Worm (Caenorhabditis elegans) whole organism, L1 larva: ENCODE results near the gene R04E5.7.

Experiments used
- Y116A8C.19 ChIP-seq: sonication (generic microtip); optimal IDR thresholded peaks from 2 replicates; lab custom pipeline; 2016; ENCODE audit warnings: missing compliant biosample characterization, missing genetic modification characterization, borderline replicate concordance
- lin-13 ChIP-seq: fragments of 150-350 bp; optimal IDR thresholded peaks from 2 replicates; lab custom pipeline; 2014; ENCODE audit warnings: missing biosample characterization, missing genetic modification reagents, missing genetic modification characterization
- lsy-2 ChIP-seq, 2 experiments: fragments of 150-350 bp; optimal IDR thresholded peaks; 2 replicates each; lab custom pipeline; 2014; ENCODE audit warnings: missing biosample characterization in 2 of 2, missing genetic modification characterization in 2 of 2
- nhr-237 ChIP-seq: fragments of 150-350 bp; optimal IDR thresholded peaks from 2 replicates; lab custom pipeline; 2014; ENCODE audit warnings: missing biosample characterization, missing genetic modification characterization
- nhr-28 ChIP-seq: fragments of 150-350 bp; optimal IDR thresholded peaks from 2 replicates; lab custom pipeline; 2014; ENCODE audit warnings: missing biosample characterization, missing genetic modification characterization
- rnt-1 ChIP-seq: sonication (generic microtip); optimal IDR thresholded peaks from 2 replicates; lab custom pipeline; 2016; ENCODE audit warnings: mild to moderate bottlenecking, missing genetic modification characterization, moderate library complexity, missing compliant biosample characterization
- unc-62 ChIP-seq: fragments of 150-350 bp; optimal IDR thresholded peaks from 2 replicates; lab custom pipeline; 2014; ENCODE audit warnings: missing biosample characterization, missing genetic modification reagents, missing genetic modification characterization
- vab-15 ChIP-seq: sonication (generic microtip); optimal IDR thresholded peaks from 2 replicates; lab custom pipeline; 2017; ENCODE audit warnings: missing genotype, mild to moderate bottlenecking, missing genetic modification characterization, missing compliant biosample characterization

DNA sequence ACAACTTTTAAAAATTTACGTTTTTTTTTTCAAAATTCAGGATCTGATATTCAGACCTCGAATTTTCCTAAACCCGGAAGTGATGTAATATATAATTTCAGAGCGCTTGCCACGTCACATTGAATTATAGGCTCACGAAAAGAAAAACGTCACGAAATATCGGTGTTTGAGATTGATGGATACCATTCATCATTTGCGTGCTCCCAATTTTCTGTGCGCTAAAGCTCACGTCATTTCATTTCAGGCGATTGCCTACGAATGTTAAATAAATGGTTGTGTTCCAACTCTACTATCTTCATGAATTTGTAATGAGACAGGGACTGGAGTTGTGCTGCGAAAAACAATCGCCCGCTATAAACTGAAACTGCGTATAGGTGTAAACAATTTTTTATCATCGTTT lies 11.7 kb upstream of the R04E5.7 start:
- no peak for TF ChIP-seq nhr-28 (tag; lab: Kevin White, UChicago)
- TF ChIP-seq vab-15 (tag; lab: Kevin White, UChicago) = no peak
- no peak for TF ChIP-seq nhr-237 (tag; lab: Kevin White, UChicago)
- TF ChIP-seq unc-62 = no peak
- no peak for TF ChIP-seq lsy-2 (tag; optimal IDR thresholded peaks at IDR 0.05; lab: Kevin White, UChicago)
- TF ChIP-seq rnt-1 (tag; lab: Kevin White, UChicago) = no peak
- no peak for TF ChIP-seq lin-13 (GFP tag; lab: Kevin White, UChicago)
- TF ChIP-seq Y116A8C.19 (tag; lab: Kevin White, UChicago) = no peak
